Fruit fly (Drosophila melanogaster): ENCODE measurements around the gene Cnb.

DNA sequence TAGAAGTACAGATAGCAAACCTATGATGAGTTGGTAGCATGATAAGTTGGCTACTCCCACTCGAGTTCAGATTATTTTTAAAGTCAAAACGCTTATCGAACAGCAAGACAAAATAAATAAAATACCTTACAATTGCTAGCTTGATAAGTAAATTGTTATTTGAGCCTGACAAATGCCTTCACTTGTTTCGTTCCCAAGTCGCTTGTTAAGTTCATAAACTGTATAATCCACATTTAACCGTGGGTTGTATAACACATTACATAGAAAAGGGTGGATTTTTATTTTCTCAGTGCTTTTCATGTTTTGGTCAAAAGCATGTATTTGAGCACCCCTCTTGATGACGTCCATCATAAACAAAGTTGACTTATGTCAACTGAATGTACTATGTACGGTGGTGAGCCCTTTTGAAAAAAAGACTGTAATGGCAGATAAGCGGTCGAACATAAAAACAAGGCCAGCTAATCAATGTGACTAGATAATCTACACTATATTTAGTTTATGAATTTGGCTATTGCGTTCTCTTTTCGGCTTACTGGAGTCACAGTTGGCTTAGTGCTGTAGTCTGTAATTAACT, 21.5 kb downstream of the Cnb start:
- TF ChIP-seq EcR (GFP tag; optimal IDR thresholded peaks at IDR 0.05): no peak
- no peak for TF ChIP-seq CG15710 (tag; optimal IDR thresholded peaks at IDR 0.05)
- no peak for TF ChIP-seq CG13204 (GFP tag; optimal IDR thresholded peaks at IDR 0.05)
